Fruit fly (Drosophila melanogaster) whole organism, embryonic: ENCODE results near the gene NimC1.

Experiments used
- Awh ChIP-seq: fragments of 200-800 bp; sonication (Bioruptor generic); IDR thresholded peaks from 2 replicates; pipeline ENCODE4, ENCODE4 v1.3.6; 2022; ENCODE audit warnings: missing biosample characterization, missing genetic modification characterization
- B-H1 ChIP-seq: fragments of 200-800 bp; sonication (Bioruptor generic); IDR thresholded peaks from 3 replicates; pipeline ENCODE4 v1.3.6; 2022; ENCODE audit warnings: missing biosample characterization, missing genetic modification characterization
- CG10565 ChIP-seq: fragments of 200-800 bp; sonication (Bioruptor generic); optimal IDR thresholded peaks from 3 replicates; lab custom pipeline; 2016; ENCODE audit warnings: missing biosample characterization, mild to moderate bottlenecking, missing genetic modification characterization
- CG10654 ChIP-seq: fragments of 200-800 bp; sonication (Bioruptor generic); optimal IDR thresholded peaks from 2 replicates; lab custom pipeline; 2016; ENCODE audit warnings: missing biosample characterization, missing genetic modification characterization
- CG17612 ChIP-seq: fragments of 200-800 bp; sonication (Bioruptor generic); IDR thresholded peaks from 2 replicates; pipeline ENCODE4 v1.3.6; 2022; ENCODE audit warnings: missing biosample characterization, missing genetic modification characterization
- CG18599 ChIP-seq: fragments of 200-800 bp; sonication (Bioruptor generic); optimal IDR thresholded peaks from 3 replicates; lab custom pipeline; 2017; ENCODE audit warnings: missing biosample characterization, missing genetic modification characterization, mild to moderate bottlenecking, moderate library complexity, missing genetic modification reagents
- CG2199 ChIP-seq: fragments of 200-800 bp; sonication (Bioruptor generic); IDR thresholded peaks from 3 replicates; pipeline ENCODE4 v1.3.6; 2022; ENCODE audit warnings: missing biosample characterization, missing genetic modification characterization
- CG2678 ChIP-seq: fragments of 200-800 bp; sonication (Bioruptor generic); optimal IDR thresholded peaks from 3 replicates; lab custom pipeline; 2019; ENCODE audit warnings: missing biosample characterization, mild to moderate bottlenecking, missing genetic modification characterization, moderate library complexity
- CG30431 ChIP-seq: fragments of 200-800 bp; sonication (Bioruptor generic); optimal IDR thresholded peaks from 2 replicates; lab custom pipeline; 2017; ENCODE audit warnings: missing biosample characterization, missing genetic modification characterization
- CG3163 ChIP-seq: fragments of 200-800 bp; sonication (Bioruptor generic); optimal IDR thresholded peaks from 3 replicates; lab custom pipeline; 2016; ENCODE audit warnings: missing biosample characterization, missing genetic modification characterization
- CG32532 ChIP-seq: fragments of 200-800 bp; sonication (Bioruptor generic); IDR thresholded peaks from 2 replicates; pipeline ENCODE4 v1.3.6; 2022; ENCODE audit warnings: missing biosample characterization, missing genetic modification characterization
- CG32767 ChIP-seq: fragments of 200-800 bp; sonication (Bioruptor generic); IDR thresholded peaks from 2 replicates; pipeline ENCODE4 v1.3.6; 2022; ENCODE audit warnings: missing biosample characterization, missing genetic modification characterization
- CG32772 ChIP-seq: fragments of 200-800 bp; sonication (Bioruptor generic); IDR thresholded peaks from 2 replicates; pipeline ENCODE4 v1.3.6; 2022; ENCODE audit warnings: missing biosample characterization, missing genetic modification characterization
- CG33213 ChIP-seq: fragments of 200-800 bp; sonication (Bioruptor generic); optimal IDR thresholded peaks from 3 replicates; lab custom pipeline; 2016; ENCODE audit warnings: missing biosample characterization, missing genetic modification characterization
- CG3407 ChIP-seq: fragments of 200-800 bp; sonication (Bioruptor generic); optimal IDR thresholded peaks from 2 replicates; lab custom pipeline; 2018; ENCODE audit warnings: missing biosample characterization, mild to moderate bottlenecking, missing genetic modification characterization
- CG34422 ChIP-seq: fragments of 200-800 bp; sonication (Bioruptor generic); IDR thresholded peaks from 3 replicates; pipeline ENCODE4 v1.3.6; 2022; ENCODE audit warnings: missing biosample characterization, missing genetic modification characterization
- CG5245 ChIP-seq: fragments of 200-800 bp; sonication (Bioruptor generic); optimal IDR thresholded peaks from 3 replicates; lab custom pipeline; 2016; ENCODE audit warnings: missing biosample characterization, missing genetic modification characterization
- CG9437 ChIP-seq: fragments of 200-800 bp; sonication (Bioruptor generic); optimal IDR thresholded peaks from 2 replicates; lab custom pipeline; 2018; ENCODE audit warnings: missing biosample characterization, mild to moderate bottlenecking, missing genetic modification characterization
- CHES-1-like ChIP-seq: fragments of 200-800 bp; sonication (Bioruptor generic); optimal IDR thresholded peaks from 2 replicates; lab custom pipeline; 2016; ENCODE audit warnings: missing biosample characterization, missing genetic modification characterization
- Dad ChIP-seq: fragments of 200-800 bp; sonication (Bioruptor generic); optimal IDR thresholded peaks from 3 replicates; lab custom pipeline; 2016; ENCODE audit warnings: missing biosample characterization, missing genetic modification characterization
- Dip3 ChIP-seq: fragments of 200-800 bp; sonication (Bioruptor generic); optimal IDR thresholded peaks from 3 replicates; lab custom pipeline; 2016; ENCODE audit warnings: missing biosample characterization, missing genetic modification characterization
- Doc3 ChIP-seq: fragments of 200-800 bp; sonication (Bioruptor generic); IDR thresholded peaks from 3 replicates; pipeline ENCODE4 v1.3.6; 2022; ENCODE audit warnings: missing biosample characterization, missing genetic modification characterization; ENCODE audit not compliant: partially characterized antibody
- Eip74EF ChIP-seq, 2 experiments: fragments of 200-800 bp in 1 of 2; fragments of >200 bp in 1 of 2; sonication (Bioruptor generic) in 1 of 2; optimal IDR thresholded peaks; 2 replicates each; lab custom pipeline; 2017 to 2019; ENCODE audit warnings: missing biosample characterization in 2 of 2, missing genetic modification characterization in 2 of 2, mild to moderate bottlenecking in 1 of 2, moderate library complexity in 1 of 2
- Ets65A ChIP-seq: fragments of 200-800 bp; sonication (Bioruptor generic); peaks from one replicate; lab custom pipeline; 2016; ENCODE audit warnings: missing biosample characterization, missing genetic modification characterization
- HmgZ ChIP-seq: fragments of 200-800 bp; sonication (Bioruptor generic); optimal IDR thresholded peaks from 2 replicates; lab custom pipeline; 2018; ENCODE audit warnings: missing biosample characterization, mild to moderate bottlenecking, missing genetic modification characterization
- Lhr ChIP-seq: fragments of 200-800 bp; sonication (Bioruptor generic); optimal IDR thresholded peaks from 3 replicates; lab custom pipeline; 2017; ENCODE audit warnings: mild to moderate bottlenecking, missing biosample characterization, missing genetic modification reagents, missing genetic modification characterization
- Mad ChIP-seq: fragments of 200-800 bp; sonication (Bioruptor generic); optimal IDR thresholded peaks from 2 replicates; lab custom pipeline; 2016; ENCODE audit warnings: missing biosample characterization, missing genetic modification characterization
- Nf-YA ChIP-seq: fragments of 200-800 bp; sonication (Bioruptor generic); IDR thresholded peaks from 2 replicates; pipeline ENCODE4 v1.3.6; 2022; ENCODE audit warnings: missing biosample characterization, missing genetic modification characterization
- Stat92E ChIP-seq, 3 experiments: fragments of >200 bp in 2 of 3; fragments of 200-800 bp in 1 of 3; sonication (Bioruptor generic) in 1 of 3; optimal IDR thresholded peaks; 2 replicates each; lab custom pipeline; 2017 to 2019; ENCODE audit warnings: missing biosample characterization in 3 of 3, missing genetic modification characterization in 3 of 3, mild to moderate bottlenecking in 1 of 3, moderate library complexity in 1 of 3
- Vsx1 ChIP-seq: fragments of 200-800 bp; sonication (Bioruptor generic); optimal IDR thresholded peaks from 2 replicates; lab custom pipeline; 2017; ENCODE audit warnings: missing biosample characterization, mild to moderate bottlenecking, missing genetic modification characterization, missing genetic modification reagents
- Xbp1 ChIP-seq: fragments of 200-800 bp; sonication (Bioruptor generic); optimal IDR thresholded peaks from 3 replicates; lab custom pipeline; 2016; ENCODE audit warnings: missing biosample characterization, mild to moderate bottlenecking, missing genetic modification characterization
- ara ChIP-seq: fragments of 200-800 bp; sonication (Bioruptor generic); IDR thresholded peaks from 2 replicates; pipeline ENCODE4 v1.3.6; 2022; ENCODE audit warnings: missing biosample characterization, missing genetic modification characterization
- ash1 ChIP-seq: fragments of 200-800 bp; sonication (Bioruptor generic); optimal IDR thresholded peaks from 2 replicates; lab custom pipeline; 2018; ENCODE audit warnings: missing biosample characterization, mild to moderate bottlenecking, missing genetic modification characterization
- chinmo ChIP-seq: fragments of 200-800 bp; sonication (Bioruptor generic); IDR thresholded peaks from 4 replicates; pipeline ENCODE4 v1.3.6; 2022; ENCODE audit warnings: missing biosample characterization, missing genetic modification characterization; ENCODE audit not compliant: partially characterized antibody
- eve ChIP-seq, 2 experiments: fragments of >200 bp; optimal IDR thresholded peaks; 2 replicates each; lab custom pipeline; 2017; ENCODE audit warnings: missing biosample characterization in 2 of 2, missing genetic modification characterization in 2 of 2
- fd102C ChIP-seq: fragments of 200-800 bp; sonication (Bioruptor generic); optimal IDR thresholded peaks from 2 replicates; lab custom pipeline; 2018; ENCODE audit warnings: missing biosample characterization, mild to moderate bottlenecking, missing genetic modification characterization, moderate library complexity
- fd64A ChIP-seq: fragments of 200-800 bp; sonication (Bioruptor generic); optimal IDR thresholded peaks from 3 replicates; lab custom pipeline; 2018; ENCODE audit warnings: missing biosample characterization, mild to moderate bottlenecking, missing genetic modification characterization
- hkb ChIP-seq, 2 experiments: fragments of 200-800 bp in 1 of 2; fragments of >200 bp in 1 of 2; sonication (Bioruptor generic) in 1 of 2; IDR thresholded peaks in 1 of 2; optimal IDR thresholded peaks in 1 of 2; 2 replicates each; pipeline versions ENCODE4 v1.3.6 to Lab custom; 2017 to 2022; ENCODE audit warnings: missing biosample characterization in 1 of 2, missing genetic modification characterization in 1 of 2
- kah ChIP-seq: fragments of 200-800 bp; sonication (Bioruptor generic); optimal IDR thresholded peaks from 2 replicates; lab custom pipeline; 2018; ENCODE audit warnings: missing biosample characterization, mild to moderate bottlenecking, missing genetic modification characterization
- ken ChIP-seq: fragments of 200-800 bp; sonication (Bioruptor generic); IDR thresholded peaks from 3 replicates; pipeline ENCODE4 v1.3.6; 2022; ENCODE audit warnings: missing biosample characterization, missing genetic modification characterization
- nau ChIP-seq: fragments of 200-800 bp; sonication (Bioruptor generic); optimal IDR thresholded peaks from 3 replicates; lab custom pipeline; 2017; ENCODE audit warnings: missing biosample characterization, mild to moderate bottlenecking, missing genetic modification characterization, missing genetic modification reagents
- pan ChIP-seq, 4 experiments: fragments of >200 bp in 3 of 4; fragments of 200-800 bp in 1 of 4; sonication (Bioruptor generic) in 1 of 4; optimal IDR thresholded peaks in 3 of 4; IDR thresholded peaks in 1 of 4; 2 replicates each; pipeline versions ENCODE4 v1.3.6 to Lab custom; 2017 to 2022; ENCODE audit warnings: missing biosample characterization in 2 of 4, missing genetic modification characterization in 2 of 4, mixed read lengths in 1 of 4
- pfk ChIP-seq: fragments of 200-800 bp; sonication (Bioruptor generic); optimal IDR thresholded peaks from 2 replicates; lab custom pipeline; 2018; ENCODE audit warnings: missing biosample characterization, mild to moderate bottlenecking, missing genetic modification characterization, moderate library complexity
- sc ChIP-seq, 3 experiments: fragments of >200 bp in 2 of 3; fragments of 200-800 bp in 1 of 3; sonication (Bioruptor generic) in 1 of 3; optimal IDR thresholded peaks; 2 replicates in 2 of 3; 3 replicates in 1 of 3; lab custom pipeline; 2017; ENCODE audit warnings: mild to moderate bottlenecking in 1 of 3, missing biosample characterization in 1 of 3, missing genetic modification characterization in 1 of 3, missing genetic modification reagents in 1 of 3
- sens ChIP-seq: fragments of 200-800 bp; sonication (Bioruptor generic); peaks from one replicate; lab custom pipeline; 2016; ENCODE audit warnings: missing biosample characterization, missing genetic modification characterization
- trem ChIP-seq: fragments of 200-800 bp; optimal IDR thresholded peaks from 3 replicates; lab custom pipeline; 2019; ENCODE audit warnings: missing biosample characterization, mild to moderate bottlenecking, missing genetic modification characterization, moderate library complexity
- zf30C ChIP-seq: fragments of 200-800 bp; sonication (Bioruptor generic); optimal IDR thresholded peaks from 3 replicates; lab custom pipeline; 2018; ENCODE audit warnings: missing biosample characterization, mild to moderate bottlenecking, missing genetic modification characterization

The NimC1 gene

DNA sequence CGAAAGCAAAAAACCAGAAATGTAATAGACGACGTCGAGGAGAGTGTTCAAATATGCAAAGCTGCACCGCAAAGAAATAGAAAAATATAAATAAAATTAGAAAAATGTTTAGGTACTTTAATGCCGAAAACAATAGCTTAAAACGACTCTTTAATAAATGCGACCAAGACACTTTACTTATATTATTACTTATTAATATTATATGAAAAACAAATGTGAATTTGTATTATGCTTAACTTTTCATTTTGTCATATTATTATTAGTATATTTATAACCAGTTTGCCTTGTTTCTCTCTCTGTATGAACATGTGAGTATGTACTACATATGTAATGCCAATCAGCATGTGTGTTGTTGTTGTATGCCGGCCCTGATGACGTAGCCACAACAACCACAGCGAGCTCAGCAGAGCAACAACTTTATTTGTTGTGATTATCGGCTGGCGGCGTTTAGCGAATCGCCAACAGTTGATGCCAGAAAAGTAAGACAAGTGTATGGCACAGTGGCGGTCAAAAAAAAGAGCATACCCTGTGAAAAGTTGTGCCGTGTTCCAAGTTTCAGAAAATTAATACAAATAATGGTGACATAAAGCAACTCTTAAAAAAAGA lies 45.7 kb upstream of the NimC1 start (continued):
- TF ChIP-seq Ets65A (GFP tag; lab: Kevin White, UChicago), result no peak
- peak; percentile 50; the same call in 2 of the 3 replicates for TF ChIP-seq ken (GFP tag; lab: Robert Waterston, UW)
- TF ChIP-seq CG3163 (GFP tag; lab: Kevin White, UChicago), result no peak
- TF ChIP-seq CG10565 (GFP tag; lab: Kevin White, UChicago), result no peak
- TF ChIP-seq Nf-YA, result peak; percentile 87
- TF ChIP-seq hkb (optimal IDR thresholded peaks at IDR 0.05; lab: Kevin White, UChicago), result no peak
- peak; percentile 90; the same call in 1 of the 2 replicates for TF ChIP-seq hkb (GFP tag; IDR thresholded peaks at IDR 0.05; lab: Robert Waterston, UW)
- TF ChIP-seq pfk (GFP tag; lab: Kevin White, UChicago), result no peak
- peak; percentile 95 for TF ChIP-seq trem (tag; lab: Kevin White, UChicago)
- peak; percentile 82 for TF ChIP-seq chinmo
- TF ChIP-seq Doc3 (GFP tag; lab: Robert Waterston, UW), result no peak
- TF ChIP-seq CG5245 (GFP tag; lab: Kevin White, UChicago), result peak; percentile 52
- TF ChIP-seq fd102C (GFP tag; lab: Kevin White, UChicago), result no peak
- TF ChIP-seq CG3407 (GFP tag; lab: Kevin White, UChicago), result peak; percentile 92
- peak; percentile 93 for TF ChIP-seq CG9437 (GFP tag; lab: Kevin White, UChicago)
- peak; percentile 2 for TF ChIP-seq Dip3 (GFP tag; lab: Kevin White, UChicago)
- peak; percentile 99 for TF ChIP-seq CG2678 (tag; lab: Kevin White, UChicago)
- TF ChIP-seq zf30C (GFP tag; lab: Kevin White, UChicago), result peak; percentile 92
- TF ChIP-seq fd64A (GFP tag; lab: Kevin White, UChicago), result no peak
- peak; percentile 92 for TF ChIP-seq CG32532 (GFP tag; lab: Robert Waterston, UW)
- no peak for TF ChIP-seq pan (optimal IDR thresholded peaks at IDR 0.05; lab: Kevin White, UChicago)
- peak in 1 of 2 experiments; percentile 93 for TF ChIP-seq pan (GFP tag; optimal IDR thresholded peaks at IDR 0.05 in 1 of 2, IDR thresholded peaks at IDR 0.05 in 1 of 2)
- peak; percentile 86 for TF ChIP-seq Vsx1 (GFP tag; lab: Kevin White, UChicago)
- peak; percentile 84 for TF ChIP-seq Awh (GFP tag; lab: Robert Waterston, UW)
- TF ChIP-seq sens (GFP tag; lab: Kevin White, UChicago), result peak; percentile 88
- peak; percentile 31 for TF ChIP-seq CHES-1-like (GFP tag; lab: Kevin White, UChicago)
- peak; percentile 85 for TF ChIP-seq CG32767 (GFP tag; lab: Robert Waterston, UW)
- TF ChIP-seq Eip74EF (GFP tag; optimal IDR thresholded peaks at IDR 0.05; lab: Kevin White, UChicago), result peak in 1 of 2 experiments; percentile 97
- TF ChIP-seq Lhr (GFP tag; lab: Kevin White, UChicago), result peak; percentile 62
- peak; percentile 9; the same call in 2 of the 3 replicates for TF ChIP-seq CG2199
- peak; percentile 53 for TF ChIP-seq HmgZ (tag; lab: Kevin White, UChicago)
- TF ChIP-seq CG32772 (GFP tag; lab: Robert Waterston, UW), result peak; percentile 90
- no peak for TF ChIP-seq ash1
- peak; percentile 89 for TF ChIP-seq ara
- TF ChIP-seq sc (optimal IDR thresholded peaks at IDR 0.05; lab: Kevin White, UChicago), result no peak
- peak; percentile 93 for TF ChIP-seq sc (GFP tag; optimal IDR thresholded peaks at IDR 0.05; lab: Kevin White, UChicago)
- TF ChIP-seq CG18599 (GFP tag; lab: Kevin White, UChicago), result peak; percentile 95
- peak; percentile 48 for TF ChIP-seq Dad (GFP tag; lab: Kevin White, UChicago)
- peak; percentile 91 for TF ChIP-seq B-H1 (GFP tag; lab: Robert Waterston, UW)
- peak; percentile 67 for TF ChIP-seq nau
- peak; percentile 89 for TF ChIP-seq CG34422 (GFP tag; lab: Robert Waterston, UW)
- TF ChIP-seq Stat92E (GFP tag; optimal IDR thresholded peaks at IDR 0.05; lab: Kevin White, UChicago), result peak in 1 of 3 experiments; percentile 50
- TF ChIP-seq CG30431, result peak; percentile 71
- peak in 1 of 2 experiments; percentile 58 for TF ChIP-seq eve (GFP tag; optimal IDR thresholded peaks at IDR 0.05; lab: Kevin White, UChicago)
- peak; percentile 87 for TF ChIP-seq kah (GFP tag; lab: Kevin White, UChicago)
- peak; percentile 65 for TF ChIP-seq CG17612 (GFP tag; lab: Robert Waterston, UW)
- peak; percentile 26 for TF ChIP-seq CG33213
- peak; percentile 78 for TF ChIP-seq Xbp1 (GFP tag; lab: Kevin White, UChicago)
- TF ChIP-seq CG10654 (GFP tag; lab: Kevin White, UChicago), result peak; percentile 82
- no peak for TF ChIP-seq Mad (GFP tag; lab: Kevin White, UChicago)
